Fruit fly (Drosophila melanogaster) whole organism, embryonic: ENCODE data around the gene CG3123.

Experiments used
- Antp ChIP-seq: fragments of 200-800 bp; sonication (Bioruptor generic); optimal IDR thresholded peaks from 3 replicates; lab custom pipeline; 2016; ENCODE audit warnings: missing biosample characterization, missing genetic modification characterization
- Blimp-1 ChIP-seq: fragments of 200-800 bp; sonication (Bioruptor generic); optimal IDR thresholded peaks from 3 replicates; lab custom pipeline; 2018; ENCODE audit warnings: missing biosample characterization, missing genetic modification characterization, mild to moderate bottlenecking, moderate library complexity, missing genetic modification reagents
- CG10209 ChIP-seq: fragments of 200-800 bp; sonication (Bioruptor generic); optimal IDR thresholded peaks from 3 replicates; lab custom pipeline; 2017; ENCODE audit warnings: missing biosample characterization, mild to moderate bottlenecking, missing genetic modification characterization, missing genetic modification reagents
- CG10431 ChIP-seq: fragments of 200-800 bp; sonication (Bioruptor generic); optimal IDR thresholded peaks from 3 replicates; lab custom pipeline; 2018; ENCODE audit warnings: missing biosample characterization, mild to moderate bottlenecking, missing genetic modification characterization
- CG12155 ChIP-seq: fragments of 200-800 bp; sonication (Bioruptor generic); optimal IDR thresholded peaks from 3 replicates; lab custom pipeline; 2016; ENCODE audit warnings: missing biosample characterization, missing genetic modification characterization
- CG13775 ChIP-seq: fragments of 200-800 bp; sonication (Bioruptor generic); optimal IDR thresholded peaks from 3 replicates; lab custom pipeline; 2017; ENCODE audit warnings: missing biosample characterization, mild to moderate bottlenecking, missing genetic modification characterization
- CG13894 ChIP-seq: fragments of 200-800 bp; sonication (Bioruptor generic); optimal IDR thresholded peaks from 3 replicates; lab custom pipeline; 2018; ENCODE audit warnings: missing biosample characterization, mild to moderate bottlenecking, missing genetic modification characterization, moderate library complexity
- CG14710 ChIP-seq: fragments of 200-800 bp; sonication (Bioruptor generic); optimal IDR thresholded peaks from 3 replicates; lab custom pipeline; 2019; ENCODE audit warnings: missing biosample characterization, mild to moderate bottlenecking, missing genetic modification characterization, moderate library complexity
- CG15073 ChIP-seq: fragments of 200-800 bp; sonication (Bioruptor generic); optimal IDR thresholded peaks from 2 replicates; lab custom pipeline; 2016; ENCODE audit warnings: missing biosample characterization, missing genetic modification characterization
- CG15269 ChIP-seq: fragments of 200-800 bp; sonication (Bioruptor generic); optimal IDR thresholded peaks from 2 replicates; lab custom pipeline; 2018; ENCODE audit warnings: missing biosample characterization, mild to moderate bottlenecking, missing genetic modification characterization, moderate library complexity
- CG18619 ChIP-seq: fragments of 200-800 bp; sonication (Bioruptor generic); optimal IDR thresholded peaks from 3 replicates; lab custom pipeline; 2017; ENCODE audit warnings: missing biosample characterization, mild to moderate bottlenecking, missing genetic modification characterization
- CG30431 ChIP-seq: fragments of 200-800 bp; sonication (Bioruptor generic); optimal IDR thresholded peaks from 2 replicates; lab custom pipeline; 2017; ENCODE audit warnings: missing biosample characterization, missing genetic modification characterization
- CG31224 ChIP-seq: fragments of 200-800 bp; sonication (Bioruptor generic); IDR thresholded peaks from 2 replicates; pipeline ENCODE4 v1.3.6; 2022; ENCODE audit warnings: missing biosample characterization, missing genetic modification characterization
- CG34422 ChIP-seq: fragments of 200-800 bp; sonication (Bioruptor generic); IDR thresholded peaks from 3 replicates; pipeline ENCODE4 v1.3.6; 2022; ENCODE audit warnings: missing biosample characterization, missing genetic modification characterization
- CG4707 ChIP-seq: fragments of 200-800 bp; sonication (Bioruptor generic); optimal IDR thresholded peaks from 2 replicates; lab custom pipeline; 2018; ENCODE audit warnings: missing biosample characterization, mild to moderate bottlenecking, missing genetic modification characterization, moderate library complexity
- CG4820 ChIP-seq: fragments of 200-800 bp; sonication (Bioruptor generic); optimal IDR thresholded peaks from 3 replicates; lab custom pipeline; 2016; ENCODE audit warnings: missing biosample characterization, missing genetic modification characterization
- CG5245 ChIP-seq: fragments of 200-800 bp; sonication (Bioruptor generic); optimal IDR thresholded peaks from 3 replicates; lab custom pipeline; 2016; ENCODE audit warnings: missing biosample characterization, missing genetic modification characterization
- CG8359 ChIP-seq: fragments of 200-800 bp; sonication (Bioruptor generic); optimal IDR thresholded peaks from 2 replicates; lab custom pipeline; 2017; ENCODE audit warnings: missing biosample characterization, mild to moderate bottlenecking, missing genetic modification characterization, borderline replicate concordance
- Dip2 ChIP-seq: fragments of 200-800 bp; sonication (Bioruptor generic); IDR thresholded peaks from 2 replicates; pipeline ENCODE4 v1.3.6; 2022; ENCODE audit warnings: missing biosample characterization, missing genetic modification characterization
- HLHmδ ChIP-seq: fragments of 200-800 bp; sonication (Bioruptor generic); optimal IDR thresholded peaks from 2 replicates; lab custom pipeline; 2018; ENCODE audit warnings: missing biosample characterization, mild to moderate bottlenecking, missing genetic modification characterization, moderate library complexity
- Hsf ChIP-seq: fragments of 200-800 bp; sonication (Bioruptor generic); optimal IDR thresholded peaks from 3 replicates; lab custom pipeline; 2016; ENCODE audit warnings: missing biosample characterization, missing genetic modification characterization
- Jarid2 ChIP-seq: fragments of 200-800 bp; sonication (Bioruptor generic); optimal IDR thresholded peaks from 3 replicates; lab custom pipeline; 2017; ENCODE audit warnings: mild to moderate bottlenecking, missing biosample characterization, missing genetic modification reagents, missing genetic modification characterization
- NFAT ChIP-seq: fragments of 200-800 bp; sonication (Bioruptor generic); IDR thresholded peaks from 2 replicates; pipeline ENCODE4 v1.3.6; 2022; ENCODE audit warnings: missing biosample characterization, missing genetic modification characterization
- Nf-YC ChIP-seq: fragments of 200-800 bp; optimal IDR thresholded peaks from 3 replicates; lab custom pipeline; 2019; ENCODE audit warnings: missing biosample characterization, mild to moderate bottlenecking, missing genetic modification characterization, moderate library complexity
- NfI ChIP-seq: fragments of 200-800 bp; sonication (Bioruptor generic); optimal IDR thresholded peaks from 3 replicates; lab custom pipeline; 2018; ENCODE audit warnings: missing biosample characterization, mild to moderate bottlenecking, missing genetic modification characterization, moderate library complexity
- PHDP ChIP-seq: fragments of 200-800 bp; sonication (Bioruptor generic); optimal IDR thresholded peaks from 3 replicates; lab custom pipeline; 2018; ENCODE audit warnings: missing biosample characterization, mild to moderate bottlenecking, missing genetic modification characterization, moderate library complexity
- Ssrp ChIP-seq: fragments of 200-800 bp; sonication (Bioruptor generic); optimal IDR thresholded peaks from 2 replicates; lab custom pipeline; 2018; ENCODE audit warnings: missing biosample characterization, mild to moderate bottlenecking, missing genetic modification characterization, moderate library complexity
- amos ChIP-seq: fragments of 200-800 bp; sonication (Bioruptor generic); IDR thresholded peaks from 2 replicates; pipeline ENCODE4 v1.3.6; 2022; ENCODE audit warnings: missing biosample characterization, missing genetic modification characterization; ENCODE audit not compliant: partially characterized antibody
- ara ChIP-seq: fragments of 200-800 bp; sonication (Bioruptor generic); IDR thresholded peaks from 2 replicates; pipeline ENCODE4 v1.3.6; 2022; ENCODE audit warnings: missing biosample characterization, missing genetic modification characterization
- bowl ChIP-seq: fragments of 200-800 bp; sonication (Bioruptor generic); IDR thresholded peaks from 2 replicates; pipeline ENCODE4 v1.3.6; 2022; ENCODE audit warnings: missing biosample characterization, missing genetic modification characterization
- chn ChIP-seq: fragments of 200-800 bp; sonication (Bioruptor generic); optimal IDR thresholded peaks from 2 replicates; lab custom pipeline; 2016; ENCODE audit warnings: missing biosample characterization, missing genetic modification characterization
- fru ChIP-seq: fragments of >200 bp; optimal IDR thresholded peaks from 2 replicates; lab custom pipeline; 2017
- gce ChIP-seq: fragments of 200-800 bp; sonication (Bioruptor generic); IDR thresholded peaks from 3 replicates; pipeline ENCODE4 v1.3.6; 2022; ENCODE audit warnings: missing biosample characterization, missing genetic modification characterization
- gsb ChIP-seq: fragments of 200-800 bp; sonication (Bioruptor generic); IDR thresholded peaks from 2 replicates; pipeline ENCODE4 v1.3.6; 2022; ENCODE audit warnings: missing biosample characterization, missing genetic modification characterization
- hth ChIP-seq: fragments of >200 bp; optimal IDR thresholded peaks from 2 replicates; lab custom pipeline; 2017; ENCODE audit warnings: inconsistent platforms
- jumu ChIP-seq: fragments of 200-800 bp; sonication (Bioruptor generic); optimal IDR thresholded peaks from 3 replicates; lab custom pipeline; 2016; ENCODE audit warnings: missing biosample characterization, missing genetic modification characterization
- maf-S ChIP-seq: fragments of 200-800 bp; sonication (Bioruptor generic); optimal IDR thresholded peaks from 2 replicates; lab custom pipeline; 2016; ENCODE audit warnings: missing biosample characterization, missing genetic modification characterization
- mld ChIP-seq: fragments of 200-800 bp; sonication (Bioruptor generic); IDR thresholded peaks from 3 replicates; pipeline ENCODE4 v1.3.6; 2022; ENCODE audit warnings: missing biosample characterization, missing genetic modification characterization; ENCODE audit not compliant: partially characterized antibody
- nerfin-1 ChIP-seq: fragments of 200-800 bp; sonication (Bioruptor generic); optimal IDR thresholded peaks from 3 replicates; lab custom pipeline; 2019; ENCODE audit warnings: missing biosample characterization, mild to moderate bottlenecking, missing genetic modification characterization, moderate library complexity
- nmo ChIP-seq: fragments of 200-800 bp; sonication (Bioruptor generic); optimal IDR thresholded peaks from 2 replicates; lab custom pipeline; 2018; ENCODE audit warnings: missing biosample characterization, mild to moderate bottlenecking, missing genetic modification characterization, moderate library complexity
- prd ChIP-seq, 3 experiments: fragments of >200 bp in 2 of 3; fragments of 200-800 bp in 1 of 3; sonication (Bioruptor generic) in 1 of 3; optimal IDR thresholded peaks in 2 of 3; IDR thresholded peaks in 1 of 3; 2 replicates in 2 of 3; 3 replicates in 1 of 3; pipeline versions ENCODE4 v1.3.6 to Lab custom; 2017 to 2022; ENCODE audit warnings: missing biosample characterization in 1 of 3, missing genetic modification characterization in 1 of 3
- row ChIP-seq: fragments of 200-800 bp; sonication (Bioruptor generic); IDR thresholded peaks from 3 replicates; pipeline ENCODE4 v1.3.6; 2022; ENCODE audit warnings: missing biosample characterization, missing genetic modification characterization
- so ChIP-seq: fragments of 200-800 bp; sonication (Bioruptor generic); IDR thresholded peaks from 3 replicates; pipeline ENCODE4 v1.3.6; 2022; ENCODE audit warnings: missing biosample characterization, missing genetic modification characterization
- ttk ChIP-seq: fragments of 200-800 bp; sonication (Bioruptor generic); IDR thresholded peaks from 2 replicates; pipeline ENCODE4 v2.1.2; 2022; ENCODE audit warnings: missing biosample characterization, missing genetic modification characterization
- usp ChIP-seq: fragments of >200 bp; optimal IDR thresholded peaks from 2 replicates; lab custom pipeline; 2017; ENCODE audit warnings: missing biosample characterization, missing genetic modification characterization
- zen ChIP-seq: fragments of 200-800 bp; sonication (Bioruptor generic); optimal IDR thresholded peaks from 3 replicates; lab custom pipeline; 2018; ENCODE audit warnings: missing biosample characterization, mild to moderate bottlenecking, missing genetic modification characterization, moderate library complexity
- zfh1 ChIP-seq: fragments of 200-800 bp; sonication (Bioruptor generic); IDR thresholded peaks from 3 replicates; pipeline ENCODE4 v1.3.6; 2022; ENCODE audit warnings: missing biosample characterization, missing genetic modification characterization

The CG3123 gene

dm6 chr2L:2855773-2856615 is 30.7 kb upstream of the CG3123 start, which contains the start of the genes CG3104 and RpS21 (continued):
- TF ChIP-seq CG4820 (GFP tag; lab: Kevin White, UChicago) (peak; percentile 72), hth (no peak), fru (lab: Kevin White, UChicago) (no peak), ttk (peak; percentile 85), zen (tag; lab: Kevin White, UChicago) (peak; percentile 61), Jarid2 (GFP tag; lab: Kevin White, UChicago) (peak; percentile 74), jumu (peak; percentile 73), gce (GFP tag; lab: Robert Waterston, UW) (peak; percentile 83; the same call in 2 of the 3 replicates), CG10209 (GFP tag; lab: Kevin White, UChicago) (peak; percentile 87), CG31224 (GFP tag; lab: Robert Waterston, UW) (peak; percentile 75), ara (GFP tag; lab: Robert Waterston, UW) (peak; percentile 78), CG30431 (GFP tag; lab: Kevin White, UChicago) (peak; percentile 85), row (peak; percentile 91), Hsf (peak; percentile 85)

dm6 chr2L:2855204-2855768 is 30.0 kb upstream of the CG3123 start:
- TF ChIP-seq gsb (GFP tag; lab: Robert Waterston, UW) (no peak), CG15073 (GFP tag; lab: Kevin White, UChicago) (no peak), CG5245 (no peak), bowl (GFP tag; lab: Robert Waterston, UW) (peak; percentile 27; the same call in 1 of the 2 replicates), CG10209 (GFP tag; lab: Kevin White, UChicago) (no peak), PHDP (tag; lab: Kevin White, UChicago) (no peak), hth (no peak), usp (no peak), CG31224 (GFP tag; lab: Robert Waterston, UW) (no peak), HLHmδ (GFP tag; lab: Kevin White, UChicago) (no peak), CG10431 (GFP tag; lab: Kevin White, UChicago) (no peak), zfh1 (GFP tag; lab: Robert Waterston, UW) (no peak), NfI (GFP tag; lab: Kevin White, UChicago) (peak; percentile 2), amos (GFP tag; lab: Robert Waterston, UW) (peak; percentile 2), NFAT (no peak; the same call in 1 of the 2 replicates), CG18619 (GFP tag; lab: Kevin White, UChicago) (no peak), CG8359 (GFP tag; lab: Kevin White, UChicago) (no peak), CG12155 (GFP tag; lab: Kevin White, UChicago) (no peak), nerfin-1 (tag; lab: Kevin White, UChicago) (no peak), prd (optimal IDR thresholded peaks at IDR 0.05; lab: Kevin White, UChicago) (no peak), prd (GFP tag; IDR thresholded peaks at IDR 0.05; lab: Robert Waterston, UW) (no peak), mld (GFP tag; lab: Robert Waterston, UW) (no peak), CG14710 (no peak), Ssrp (tag; lab: Kevin White, UChicago) (no peak), CG15269 (tag; lab: Kevin White, UChicago) (no peak), nmo (GFP tag; lab: Kevin White, UChicago) (no peak), Antp (GFP tag; lab: Kevin White, UChicago) (no peak), chn (peak; percentile 0), Nf-YC (tag; lab: Kevin White, UChicago) (no peak), CG13775 (no peak), maf-S (GFP tag; lab: Kevin White, UChicago) (no peak), CG34422 (GFP tag; lab: Robert Waterston, UW) (peak; percentile 16; the same call in 1 of the 3 replicates), CG4707 (GFP tag; lab: Kevin White, UChicago) (no peak), Blimp-1 (no peak), CG13894 (no peak), Dip2 (GFP tag; lab: Robert Waterston, UW) (no peak), so (GFP tag; lab: Robert Waterston, UW) (0 out of 3 replicates have a peak, but pooled peaks have one; percentile 48)
